Fruit fly (Drosophila melanogaster) whole organism, embryonic: ENCODE measurements around the gene Hecw.

Experiments
- Abd-B ChIP-seq: fragments of 200-800 bp; sonication (Bioruptor generic); optimal IDR thresholded peaks from 2 replicates; lab custom pipeline; 2018; ENCODE audit warnings: missing biosample characterization, mild to moderate bottlenecking, missing genetic modification characterization, moderate library complexity
- Adf1 ChIP-seq: fragments of 200-800 bp; sonication (Bioruptor generic); IDR thresholded peaks from 2 replicates; pipeline ENCODE4 v1.3.6; 2022; ENCODE audit warnings: missing biosample characterization, missing genetic modification characterization
- CG10565 ChIP-seq: fragments of 200-800 bp; sonication (Bioruptor generic); optimal IDR thresholded peaks from 3 replicates; lab custom pipeline; 2016; ENCODE audit warnings: missing biosample characterization, mild to moderate bottlenecking, missing genetic modification characterization
- CG14014 ChIP-seq: fragments of 200-800 bp; sonication (Bioruptor generic); IDR thresholded peaks from 2 replicates; pipeline ENCODE4 v1.3.6; 2022; ENCODE audit warnings: missing biosample characterization, missing genetic modification characterization
- CG15011 ChIP-seq: fragments of 200-800 bp; sonication (Bioruptor generic); optimal IDR thresholded peaks from 3 replicates; lab custom pipeline; 2018; ENCODE audit warnings: missing biosample characterization, mild to moderate bottlenecking, missing genetic modification characterization
- CG1529 ChIP-seq: fragments of 200-800 bp; sonication (Bioruptor generic); optimal IDR thresholded peaks from 3 replicates; lab custom pipeline; 2018; ENCODE audit warnings: missing biosample characterization, missing genetic modification characterization
- CG17359 ChIP-seq: fragments of 200-800 bp; sonication (Bioruptor generic); optimal IDR thresholded peaks from 3 replicates; lab custom pipeline; 2018; ENCODE audit warnings: missing biosample characterization, mild to moderate bottlenecking, missing genetic modification characterization, moderate library complexity
- CG1792 ChIP-seq: fragments of 200-800 bp; sonication (Bioruptor generic); optimal IDR thresholded peaks from 2 replicates; lab custom pipeline; 2016; ENCODE audit warnings: missing biosample characterization, missing genetic modification characterization
- CG30431 ChIP-seq: fragments of 200-800 bp; sonication (Bioruptor generic); optimal IDR thresholded peaks from 2 replicates; lab custom pipeline; 2017; ENCODE audit warnings: missing biosample characterization, missing genetic modification characterization
- CG3065 ChIP-seq: fragments of 200-800 bp; sonication (Bioruptor generic); optimal IDR thresholded peaks from 2 replicates; lab custom pipeline; 2016; ENCODE audit warnings: missing biosample characterization, missing genetic modification characterization
- CG31365 ChIP-seq: fragments of 200-800 bp; sonication (Bioruptor generic); optimal IDR thresholded peaks from 2 replicates; lab custom pipeline; 2018; ENCODE audit warnings: missing biosample characterization, mild to moderate bottlenecking, missing genetic modification characterization
- CG32772 ChIP-seq: fragments of 200-800 bp; sonication (Bioruptor generic); IDR thresholded peaks from 2 replicates; pipeline ENCODE4 v1.3.6; 2022; ENCODE audit warnings: missing biosample characterization, missing genetic modification characterization
- CG3281 ChIP-seq: fragments of 200-800 bp; sonication (Bioruptor generic); optimal IDR thresholded peaks from 3 replicates; lab custom pipeline; 2017; ENCODE audit warnings: missing biosample characterization, mild to moderate bottlenecking, missing genetic modification characterization
- CG42726 ChIP-seq: fragments of 200-800 bp; sonication (Bioruptor generic); IDR thresholded peaks from 2 replicates; pipeline ENCODE4 v1.3.6; 2022; ENCODE audit warnings: missing biosample characterization, missing genetic modification characterization; ENCODE audit not compliant: partially characterized antibody
- CG43689 ChIP-seq: fragments of 200-800 bp; sonication (Bioruptor generic); IDR thresholded peaks from 2 replicates; pipeline ENCODE4 v1.3.6; 2022; ENCODE audit warnings: missing biosample characterization, missing genetic modification characterization
- CG8281 ChIP-seq: fragments of 200-800 bp; sonication (Bioruptor generic); optimal IDR thresholded peaks from 2 replicates; lab custom pipeline; 2018; ENCODE audit warnings: missing biosample characterization, mild to moderate bottlenecking, missing genetic modification characterization, moderate library complexity
- CG9609 ChIP-seq: fragments of 200-800 bp; sonication (Bioruptor generic); optimal IDR thresholded peaks from 3 replicates; lab custom pipeline; 2016; ENCODE audit warnings: missing biosample characterization, missing genetic modification characterization
- Chrac-16 ChIP-seq: fragments of 200-800 bp; sonication (Bioruptor generic); optimal IDR thresholded peaks from 3 replicates; lab custom pipeline; 2016; ENCODE audit warnings: missing biosample characterization, missing genetic modification characterization
- CrebB ChIP-seq: fragments of 200-800 bp; sonication (Bioruptor generic); optimal IDR thresholded peaks from 3 replicates; lab custom pipeline; 2018; ENCODE audit warnings: missing biosample characterization, mild to moderate bottlenecking, missing genetic modification characterization
- Doc2 ChIP-seq: fragments of 200-800 bp; sonication (Bioruptor generic); IDR thresholded peaks from 2 replicates; pipeline ENCODE4 v1.3.6; 2022; ENCODE audit warnings: missing biosample characterization, missing genetic modification characterization
- Drgx ChIP-seq: fragments of 200-800 bp; sonication (Bioruptor generic); IDR thresholded peaks from 2 replicates; pipeline ENCODE4 v1.3.6; 2022; ENCODE audit warnings: missing biosample characterization, missing genetic modification characterization
- Fer2 ChIP-seq: fragments of 200-800 bp; sonication (Bioruptor generic); optimal IDR thresholded peaks from 2 replicates; lab custom pipeline; 2018; ENCODE audit warnings: missing biosample characterization, mild to moderate bottlenecking, missing genetic modification characterization, moderate library complexity
- HLH4C ChIP-seq: fragments of 200-800 bp; sonication (Bioruptor generic); IDR thresholded peaks from 3 replicates; pipeline ENCODE4 v1.3.6; 2022; ENCODE audit warnings: missing biosample characterization, missing genetic modification characterization; ENCODE audit not compliant: partially characterized antibody
- HLH54F ChIP-seq: fragments of 200-800 bp; sonication (Bioruptor generic); optimal IDR thresholded peaks from 3 replicates; lab custom pipeline; 2016; ENCODE audit warnings: missing biosample characterization, missing genetic modification characterization
- Hand ChIP-seq: fragments of 200-800 bp; sonication (Bioruptor generic); optimal IDR thresholded peaks from 2 replicates; lab custom pipeline; 2017; ENCODE audit warnings: mild to moderate bottlenecking, missing biosample characterization, missing genetic modification reagents, missing genetic modification characterization
- Lim3 ChIP-seq: fragments of 200-800 bp; sonication (Bioruptor generic); IDR thresholded peaks from 2 replicates; pipeline ENCODE4 v1.3.6; 2022; ENCODE audit warnings: missing biosample characterization, missing genetic modification characterization
- Mrtf ChIP-seq: fragments of 200-800 bp; sonication (Bioruptor generic); IDR thresholded peaks from 3 replicates; pipeline ENCODE4 v1.3.6; 2022; ENCODE audit warnings: missing biosample characterization, missing genetic modification characterization
- NC2β ChIP-seq: fragments of 200-800 bp; sonication (Bioruptor generic); optimal IDR thresholded peaks from 2 replicates; lab custom pipeline; 2016; ENCODE audit warnings: missing biosample characterization, missing genetic modification characterization
- Sin3A ChIP-seq: fragments of >200 bp; optimal IDR thresholded peaks from 2 replicates; lab custom pipeline; 2018
- Usf ChIP-seq: fragments of 200-800 bp; sonication (Bioruptor generic); optimal IDR thresholded peaks from 2 replicates; lab custom pipeline; 2017; ENCODE audit warnings: missing genotype, missing biosample characterization, missing genetic modification characterization
- abd-A ChIP-seq: fragments of 200-800 bp; sonication (Bioruptor generic); optimal IDR thresholded peaks from 3 replicates; lab custom pipeline; 2019; ENCODE audit warnings: missing biosample characterization, mild to moderate bottlenecking, missing genetic modification characterization, moderate library complexity
- al ChIP-seq: fragments of 200-800 bp; sonication (Bioruptor generic); IDR thresholded peaks from 2 replicates; pipeline ENCODE4 v1.3.6; 2022; ENCODE audit warnings: missing biosample characterization, missing genetic modification characterization
- cad ChIP-seq: fragments of >200 bp; optimal IDR thresholded peaks from 2 replicates; lab custom pipeline; 2017; ENCODE audit warnings: missing biosample characterization, missing genetic modification characterization
- chinmo ChIP-seq: fragments of 200-800 bp; sonication (Bioruptor generic); IDR thresholded peaks from 4 replicates; pipeline ENCODE4 v1.3.6; 2022; ENCODE audit warnings: missing biosample characterization, missing genetic modification characterization; ENCODE audit not compliant: partially characterized antibody
- crol ChIP-seq: fragments of 200-800 bp; sonication (Bioruptor generic); IDR thresholded peaks from 2 replicates; pipeline ENCODE4 v1.3.6; 2022; ENCODE audit warnings: missing biosample characterization, missing genetic modification characterization
- danr ChIP-seq: fragments of 200-800 bp; sonication (Bioruptor generic); IDR thresholded peaks from 2 replicates; pipeline ENCODE4 v1.3.6; 2022; ENCODE audit warnings: missing biosample characterization, missing genetic modification characterization
- dati ChIP-seq: fragments of 200-800 bp; sonication (Bioruptor generic); IDR thresholded peaks from 2 replicates; pipeline ENCODE4 v1.3.6; 2022; ENCODE audit warnings: missing biosample characterization, missing genetic modification characterization
- emc ChIP-seq: fragments of 200-800 bp; sonication (Bioruptor generic); optimal IDR thresholded peaks from 2 replicates; lab custom pipeline; 2016; ENCODE audit warnings: missing biosample characterization, missing genetic modification characterization
- ems ChIP-seq: fragments of 200-800 bp; sonication (Bioruptor generic); optimal IDR thresholded peaks from 3 replicates; lab custom pipeline; 2016; ENCODE audit warnings: missing biosample characterization, missing genetic modification characterization
- exex ChIP-seq: fragments of 200-800 bp; sonication (Bioruptor generic); optimal IDR thresholded peaks from 4 replicates; lab custom pipeline; 2018; ENCODE audit warnings: missing biosample characterization, mild to moderate bottlenecking, missing genetic modification characterization, moderate library complexity
- fru ChIP-seq: fragments of >200 bp; optimal IDR thresholded peaks from 2 replicates; lab custom pipeline; 2017
- ftz-f1 ChIP-seq: fragments of 200-800 bp; sonication (Bioruptor generic); optimal IDR thresholded peaks from 2 replicates; lab custom pipeline; 2016; ENCODE audit warnings: missing biosample characterization, missing genetic modification characterization
- h ChIP-seq: fragments of >200 bp; optimal IDR thresholded peaks from 2 replicates; lab custom pipeline; 2017
- hth ChIP-seq: fragments of >200 bp; optimal IDR thresholded peaks from 2 replicates; lab custom pipeline; 2017; ENCODE audit warnings: inconsistent platforms
- onecut ChIP-seq: fragments of 200-800 bp; sonication (Bioruptor generic); IDR thresholded peaks from 2 replicates; pipeline ENCODE4 v1.3.6; 2022; ENCODE audit warnings: missing biosample characterization, missing genetic modification characterization
- otp ChIP-seq: fragments of 200-800 bp; sonication (Bioruptor generic); IDR thresholded peaks from 3 replicates; pipeline ENCODE4, ENCODE4 v1.3.6; 2022; ENCODE audit warnings: missing biosample characterization, missing genetic modification characterization
- ro ChIP-seq: fragments of 200-800 bp; sonication (Bioruptor generic); IDR thresholded peaks from 2 replicates; pipeline ENCODE4 v1.3.6; 2022; ENCODE audit warnings: missing biosample characterization, missing genetic modification characterization
- sim ChIP-seq: fragments of 200-800 bp; sonication (Bioruptor generic); IDR thresholded peaks from 2 replicates; pipeline ENCODE4 v1.3.6; 2022; ENCODE audit warnings: missing biosample characterization, missing genetic modification characterization
- sna ChIP-seq: fragments of 200-800 bp; sonication (Bioruptor generic); IDR thresholded peaks from 2 replicates; pipeline ENCODE4 v1.3.6; 2022; ENCODE audit warnings: missing biosample characterization, missing genetic modification characterization; ENCODE audit not compliant: partially characterized antibody
- tin ChIP-seq: fragments of 200-800 bp; sonication (Bioruptor generic); optimal IDR thresholded peaks from 3 replicates; lab custom pipeline; 2016; ENCODE audit warnings: missing biosample characterization, missing genetic modification characterization
- tll ChIP-seq, 2 experiments: fragments of 200-800 bp in 1 of 2; fragments of >200 bp in 1 of 2; sonication (Bioruptor generic) in 1 of 2; optimal IDR thresholded peaks; 2 replicates each; lab custom pipeline; 2017 to 2019; ENCODE audit warnings: missing biosample characterization in 2 of 2, missing genetic modification characterization in 2 of 2, mild to moderate bottlenecking in 1 of 2, moderate library complexity in 1 of 2

Gene Hecw

dm6 chrX:9585359-9586002 is 23.3 kb upstream of the Hecw start, which contains the start of gene Hex-A (continued):
- TF ChIP-seq CG43689 (GFP tag; lab: Robert Waterston, UW) (peak; percentile 81), ro (GFP tag; lab: Robert Waterston, UW) (peak; percentile 59), CG31365 (tag; lab: Kevin White, UChicago) (peak; percentile 88), Usf (GFP tag; lab: Kevin White, UChicago) (peak; percentile 91), Abd-B (peak; percentile 85), CG15011 (GFP tag; lab: Kevin White, UChicago) (peak; percentile 99), ems (GFP tag; lab: Kevin White, UChicago) (peak; percentile 93), exex (tag; lab: Kevin White, UChicago) (peak; percentile 94), CG3281 (GFP tag; lab: Kevin White, UChicago) (peak; percentile 98), emc (GFP tag; lab: Kevin White, UChicago) (peak; percentile 88), onecut (GFP tag; lab: Robert Waterston, UW) (peak; percentile 94), Fer2 (tag; lab: Kevin White, UChicago) (peak; percentile 96), crol (GFP tag; lab: Robert Waterston, UW) (peak; percentile 97), CG10565 (GFP tag; lab: Kevin White, UChicago) (peak; percentile 73), CG1792 (peak; percentile 88), CG14014 (GFP tag; lab: Robert Waterston, UW) (peak; percentile 92), Hand (GFP tag; lab: Kevin White, UChicago) (peak; percentile 99), h (lab: Kevin White, UChicago) (no peak), Mrtf (GFP tag; lab: Robert Waterston, UW) (peak; percentile 81), cad (GFP tag; lab: Kevin White, UChicago) (no peak), abd-A (tag; lab: Kevin White, UChicago) (peak; percentile 93), HLH54F (GFP tag; lab: Kevin White, UChicago) (peak; percentile 94), Sin3A (no peak), tll (GFP tag; optimal IDR thresholded peaks at IDR 0.05; lab: Kevin White, UChicago) (peak in 1 of 2 experiments; percentile 52)

- no peak for TF ChIP-seq Chrac-16 (GFP tag; lab: Kevin White, UChicago)
- peak; percentile 55 for TF ChIP-seq CG32772 (GFP tag; lab: Robert Waterston, UW)
- TF ChIP-seq ems (GFP tag; lab: Kevin White, UChicago) = no peak
- TF ChIP-seq Drgx = peak; percentile 67
- peak; percentile 3 for TF ChIP-seq CG17359 (tag; lab: Kevin White, UChicago)
- no peak for TF ChIP-seq ftz-f1
- TF ChIP-seq fru = no peak
- no peak for TF ChIP-seq chinmo
- TF ChIP-seq dati (GFP tag; lab: Robert Waterston, UW) = no peak
- TF ChIP-seq CG42726 = 0 out of 2 replicates have a peak, but pooled peaks have one; percentile 2
- no peak for TF ChIP-seq otp (GFP tag; lab: Robert Waterston, UW)
- TF ChIP-seq sna (GFP tag; lab: Robert Waterston, UW) = 0 out of 2 replicates have a peak, but pooled peaks have one; percentile 3
- TF ChIP-seq sim (GFP tag; lab: Robert Waterston, UW) = no peak
- no peak for TF ChIP-seq NC2β (GFP tag; lab: Kevin White, UChicago)
- no peak for TF ChIP-seq hth (lab: Kevin White, UChicago)
- TF ChIP-seq CG1529 (GFP tag; lab: Kevin White, UChicago) = no peak
- TF ChIP-seq CG30431 = no peak
- no peak for TF ChIP-seq CrebB (tag; lab: Kevin White, UChicago)
- TF ChIP-seq danr (GFP tag; lab: Robert Waterston, UW) = no peak
- no peak for TF ChIP-seq Adf1 (GFP tag; lab: Robert Waterston, UW)
- no peak for TF ChIP-seq onecut (GFP tag; lab: Robert Waterston, UW)
- no peak for TF ChIP-seq CG9609 (GFP tag; lab: Kevin White, UChicago)
- TF ChIP-seq al (GFP tag; lab: Robert Waterston, UW) = no peak
- no peak for TF ChIP-seq tin (GFP tag; lab: Kevin White, UChicago)
- TF ChIP-seq Lim3 (GFP tag; lab: Robert Waterston, UW) = no peak
- no peak for TF ChIP-seq HLH4C
- no peak for TF ChIP-seq CG8281
- TF ChIP-seq CG3065 (GFP tag; lab: Kevin White, UChicago) = peak; percentile 29
- no peak for TF ChIP-seq Doc2 (GFP tag; lab: Robert Waterston, UW)
Observed at dm6 chrX:9586038-9586437, 22.7 kb upstream of the Hecw start.
